Fruit fly (Drosophila melanogaster) whole organism, embryonic: ENCODE results near the gene tbc.
A peak's percentile ranks its signal among the peaks of the same experiment; 100 is the strongest.

Experiments
- ATbp ChIP-seq: fragments of 200-800 bp; sonication (Bioruptor generic); optimal IDR thresholded peaks from 2 replicates; lab custom pipeline; 2017; ENCODE audit warnings: missing biosample characterization, mild to moderate bottlenecking, missing genetic modification characterization, missing genetic modification reagents
- Awh ChIP-seq: fragments of 200-800 bp; sonication (Bioruptor generic); IDR thresholded peaks from 2 replicates; pipeline ENCODE4, ENCODE4 v1.3.6; 2022; ENCODE audit warnings: missing biosample characterization, missing genetic modification characterization
- CG10431 ChIP-seq: fragments of 200-800 bp; sonication (Bioruptor generic); optimal IDR thresholded peaks from 3 replicates; lab custom pipeline; 2018; ENCODE audit warnings: missing biosample characterization, mild to moderate bottlenecking, missing genetic modification characterization
- CG10979 ChIP-seq: fragments of 200-800 bp; sonication (Bioruptor generic); optimal IDR thresholded peaks from 2 replicates; lab custom pipeline; 2018; ENCODE audit warnings: missing biosample characterization, mild to moderate bottlenecking, missing genetic modification characterization, moderate library complexity
- CG12236 ChIP-seq: fragments of 200-800 bp; sonication (Bioruptor generic); optimal IDR thresholded peaks from 2 replicates; lab custom pipeline; 2016; ENCODE audit warnings: missing biosample characterization, missing genetic modification characterization
- CG12299 ChIP-seq: fragments of 200-800 bp; sonication (Bioruptor generic); optimal IDR thresholded peaks from 2 replicates; lab custom pipeline; 2018; ENCODE audit warnings: missing biosample characterization, mild to moderate bottlenecking, missing genetic modification characterization
- CG13296 ChIP-seq: fragments of 200-800 bp; sonication (Bioruptor generic); optimal IDR thresholded peaks from 3 replicates; lab custom pipeline; 2018; ENCODE audit warnings: missing biosample characterization, mild to moderate bottlenecking, missing genetic modification characterization
- CG15011 ChIP-seq: fragments of 200-800 bp; sonication (Bioruptor generic); optimal IDR thresholded peaks from 3 replicates; lab custom pipeline; 2018; ENCODE audit warnings: missing biosample characterization, mild to moderate bottlenecking, missing genetic modification characterization
- CG17328 ChIP-seq: fragments of 200-800 bp; sonication (Bioruptor generic); IDR thresholded peaks from 2 replicates; pipeline ENCODE4 v1.3.6; 2022; ENCODE audit warnings: missing biosample characterization, missing genetic modification characterization
- CG18011 ChIP-seq: fragments of 200-800 bp; sonication (Bioruptor generic); optimal IDR thresholded peaks from 2 replicates; lab custom pipeline; 2017; ENCODE audit warnings: missing biosample characterization, missing genetic modification characterization, mild to moderate bottlenecking, moderate library complexity, missing genotype
- CG1832 ChIP-seq: fragments of 200-800 bp; sonication (Bioruptor generic); optimal IDR thresholded peaks from 2 replicates; lab custom pipeline; 2017; ENCODE audit warnings: missing biosample characterization, mild to moderate bottlenecking, missing genetic modification characterization, inconsistent platforms
- CG18764 ChIP-seq: fragments of 200-800 bp; sonication (Bioruptor generic); optimal IDR thresholded peaks from 3 replicates; lab custom pipeline; 2016; ENCODE audit warnings: missing biosample characterization, missing genetic modification characterization
- CG32772 ChIP-seq: fragments of 200-800 bp; sonication (Bioruptor generic); IDR thresholded peaks from 2 replicates; pipeline ENCODE4 v1.3.6; 2022; ENCODE audit warnings: missing biosample characterization, missing genetic modification characterization
- CG3995 ChIP-seq: fragments of 200-800 bp; sonication (Bioruptor generic); optimal IDR thresholded peaks from 3 replicates; lab custom pipeline; 2016; ENCODE audit warnings: missing biosample characterization, missing genetic modification characterization
- CG6654 ChIP-seq: fragments of 200-800 bp; sonication (Bioruptor generic); optimal IDR thresholded peaks from 2 replicates; lab custom pipeline; 2017; ENCODE audit warnings: missing biosample characterization, mild to moderate bottlenecking, missing genetic modification characterization
- CG6791 ChIP-seq: fragments of 200-800 bp; sonication (Bioruptor generic); IDR thresholded peaks from 3 replicates; pipeline ENCODE4 v1.3.6; 2022; ENCODE audit warnings: missing biosample characterization, missing genetic modification characterization; ENCODE audit not compliant: partially characterized antibody
- CG6813 ChIP-seq: fragments of 200-800 bp; sonication (Bioruptor generic); optimal IDR thresholded peaks from 2 replicates; lab custom pipeline; 2017; ENCODE audit warnings: missing biosample characterization, missing genetic modification characterization, mild to moderate bottlenecking, moderate library complexity, missing genetic modification reagents
- CG9817 ChIP-seq: fragments of 200-800 bp; sonication (Bioruptor generic); optimal IDR thresholded peaks from 2 replicates; lab custom pipeline; 2018; ENCODE audit warnings: missing biosample characterization, mild to moderate bottlenecking, missing genetic modification characterization, moderate library complexity
- CTCF ChIP-seq: fragments of 200-800 bp; sonication (Bioruptor generic); optimal IDR thresholded peaks from 2 replicates; lab custom pipeline; 2017; ENCODE audit warnings: missing biosample characterization, mild to moderate bottlenecking, missing genetic modification characterization, moderate library complexity
- Gsc ChIP-seq: fragments of 200-800 bp; sonication (Bioruptor generic); IDR thresholded peaks from 2 replicates; pipeline ENCODE4 v1.3.6; 2022; ENCODE audit warnings: missing biosample characterization, missing genetic modification characterization
- HLH3B ChIP-seq: fragments of 200-800 bp; sonication (Bioruptor generic); IDR thresholded peaks from 2 replicates; pipeline ENCODE4 v1.3.6; 2022; ENCODE audit warnings: missing biosample characterization, missing genetic modification characterization
- HmgZ ChIP-seq: fragments of 200-800 bp; sonication (Bioruptor generic); optimal IDR thresholded peaks from 2 replicates; lab custom pipeline; 2018; ENCODE audit warnings: missing biosample characterization, mild to moderate bottlenecking, missing genetic modification characterization
- Mad ChIP-seq: fragments of 200-800 bp; sonication (Bioruptor generic); optimal IDR thresholded peaks from 2 replicates; lab custom pipeline; 2016; ENCODE audit warnings: missing biosample characterization, missing genetic modification characterization
- Max ChIP-seq: fragments of 200-800 bp; sonication (Bioruptor generic); optimal IDR thresholded peaks from 2 replicates; lab custom pipeline; 2016; ENCODE audit warnings: missing biosample characterization, mild to moderate bottlenecking, missing genetic modification characterization
- Mes4 ChIP-seq: fragments of 200-800 bp; sonication (Bioruptor generic); optimal IDR thresholded peaks from 2 replicates; lab custom pipeline; 2016; ENCODE audit warnings: missing biosample characterization, missing genetic modification characterization
- Pdp1 ChIP-seq, 2 experiments: fragments of 200-800 bp; sonication (Bioruptor generic); optimal IDR thresholded peaks; 3 replicates each; lab custom pipeline; 2016; ENCODE audit warnings: missing biosample characterization in 2 of 2, missing genetic modification characterization in 2 of 2, mild to moderate bottlenecking in 1 of 2, moderate library complexity in 1 of 2
- Ptx1 ChIP-seq: fragments of 200-800 bp; sonication (Bioruptor generic); IDR thresholded peaks from 2 replicates; pipeline ENCODE4 v1.3.6; 2022; ENCODE audit warnings: missing biosample characterization, missing genetic modification characterization
- Rfx ChIP-seq: fragments of 200-800 bp; sonication (Bioruptor generic); IDR thresholded peaks from 2 replicates; pipeline ENCODE4 v1.3.6; 2022; ENCODE audit warnings: missing biosample characterization, missing genetic modification characterization
- Sin3A ChIP-seq: fragments of >200 bp; optimal IDR thresholded peaks from 2 replicates; lab custom pipeline; 2018
- Trl ChIP-seq, 3 experiments: fragments of >200 bp in 2 of 3; fragments of 200-800 bp in 1 of 3; sonication (Bioruptor generic) in 1 of 3; optimal IDR thresholded peaks; 2 replicates in 1 of 3; 3 replicates in 2 of 3; lab custom pipeline; 2016 to 2017; ENCODE audit warnings: missing biosample characterization in 1 of 3, missing genetic modification characterization in 1 of 3
- ase ChIP-seq: fragments of 200-800 bp; sonication (Bioruptor generic); IDR thresholded peaks from 3 replicates; pipeline ENCODE4 v1.3.6; 2022; ENCODE audit warnings: missing biosample characterization, missing genetic modification characterization
- chinmo ChIP-seq: fragments of 200-800 bp; sonication (Bioruptor generic); IDR thresholded peaks from 4 replicates; pipeline ENCODE4 v1.3.6; 2022; ENCODE audit warnings: missing biosample characterization, missing genetic modification characterization; ENCODE audit not compliant: partially characterized antibody
- crp ChIP-seq, 2 experiments: fragments of 200-800 bp; sonication (Bioruptor generic); optimal IDR thresholded peaks; 2 replicates in 1 of 2; 3 replicates in 1 of 2; lab custom pipeline; 2017; ENCODE audit warnings: missing biosample characterization in 2 of 2, missing genetic modification characterization in 2 of 2, mild to moderate bottlenecking in 1 of 2, moderate library complexity in 1 of 2
- ewg ChIP-seq: fragments of 200-800 bp; sonication (Bioruptor generic); optimal IDR thresholded peaks from 3 replicates; lab custom pipeline; 2017; ENCODE audit warnings: mild to moderate bottlenecking, missing biosample characterization, missing genetic modification reagents, missing genetic modification characterization
- fd96Cb ChIP-seq: fragments of 200-800 bp; sonication (Bioruptor generic); optimal IDR thresholded peaks from 2 replicates; lab custom pipeline; 2018; ENCODE audit warnings: missing biosample characterization, mild to moderate bottlenecking, missing genetic modification characterization, moderate library complexity
- lola ChIP-seq, 3 experiments: fragments of >200 bp in 2 of 3; fragments of 200-800 bp in 1 of 3; sonication (Bioruptor generic) in 1 of 3; optimal IDR thresholded peaks; 2 replicates each; lab custom pipeline; 2017 to 2019; ENCODE audit warnings: missing biosample characterization in 3 of 3, missing genetic modification characterization in 3 of 3, mild to moderate bottlenecking in 1 of 3, moderate library complexity in 1 of 3
- lov ChIP-seq, 2 experiments: fragments of 200-800 bp in 1 of 2; fragments of >200 bp in 1 of 2; sonication (Bioruptor generic) in 1 of 2; IDR thresholded peaks in 1 of 2; optimal IDR thresholded peaks in 1 of 2; 2 replicates in 1 of 2; 3 replicates in 1 of 2; pipeline versions ENCODE4 v1.3.6 to Lab custom; 2017 to 2022; ENCODE audit warnings: missing biosample characterization in 1 of 2, missing genetic modification characterization in 1 of 2
- mam ChIP-seq: fragments of 200-800 bp; sonication (Bioruptor generic); optimal IDR thresholded peaks from 3 replicates; lab custom pipeline; 2016; ENCODE audit warnings: missing biosample characterization, missing genetic modification characterization
- nom ChIP-seq: fragments of 200-800 bp; sonication (Bioruptor generic); optimal IDR thresholded peaks from 2 replicates; lab custom pipeline; 2017; ENCODE audit warnings: missing biosample characterization, missing genetic modification characterization, mild to moderate bottlenecking, moderate library complexity, missing genetic modification reagents
- p53 ChIP-seq: fragments of 200-800 bp; sonication (Bioruptor generic); optimal IDR thresholded peaks from 2 replicates; lab custom pipeline; 2016; ENCODE audit warnings: missing biosample characterization, missing genetic modification characterization
- salm ChIP-seq: fragments of 200-800 bp; sonication (Bioruptor generic); optimal IDR thresholded peaks from 2 replicates; lab custom pipeline; 2018; ENCODE audit warnings: missing biosample characterization, mild to moderate bottlenecking, missing genetic modification characterization
- sc ChIP-seq, 3 experiments: fragments of >200 bp in 2 of 3; fragments of 200-800 bp in 1 of 3; sonication (Bioruptor generic) in 1 of 3; optimal IDR thresholded peaks; 2 replicates in 2 of 3; 3 replicates in 1 of 3; lab custom pipeline; 2017; ENCODE audit warnings: mild to moderate bottlenecking in 1 of 3, missing biosample characterization in 1 of 3, missing genetic modification characterization in 1 of 3, missing genetic modification reagents in 1 of 3
- sens-2 ChIP-seq: fragments of 200-800 bp; sonication (Bioruptor generic); IDR thresholded peaks from 2 replicates; pipeline ENCODE4 v1.3.6; 2022; ENCODE audit warnings: missing biosample characterization, missing genetic modification characterization
- sqz ChIP-seq: fragments of 200-800 bp; sonication (Bioruptor generic); optimal IDR thresholded peaks from 3 replicates; lab custom pipeline; 2018; ENCODE audit warnings: missing biosample characterization, mild to moderate bottlenecking, missing genetic modification characterization
- sr ChIP-seq: fragments of 200-800 bp; sonication (Bioruptor generic); IDR thresholded peaks from 3 replicates; pipeline ENCODE4 v1.3.6; 2022; ENCODE audit warnings: missing biosample characterization, missing genetic modification characterization
- zen ChIP-seq: fragments of 200-800 bp; sonication (Bioruptor generic); optimal IDR thresholded peaks from 3 replicates; lab custom pipeline; 2018; ENCODE audit warnings: missing biosample characterization, mild to moderate bottlenecking, missing genetic modification characterization, moderate library complexity
- zfh1 ChIP-seq: fragments of 200-800 bp; sonication (Bioruptor generic); IDR thresholded peaks from 3 replicates; pipeline ENCODE4 v1.3.6; 2022; ENCODE audit warnings: missing biosample characterization, missing genetic modification characterization
- zfh2 ChIP-seq: fragments of 200-800 bp; sonication (Bioruptor generic); optimal IDR thresholded peaks from 2 replicates; lab custom pipeline; 2016; ENCODE audit warnings: missing biosample characterization, missing genetic modification characterization

The tbc gene

DNA sequence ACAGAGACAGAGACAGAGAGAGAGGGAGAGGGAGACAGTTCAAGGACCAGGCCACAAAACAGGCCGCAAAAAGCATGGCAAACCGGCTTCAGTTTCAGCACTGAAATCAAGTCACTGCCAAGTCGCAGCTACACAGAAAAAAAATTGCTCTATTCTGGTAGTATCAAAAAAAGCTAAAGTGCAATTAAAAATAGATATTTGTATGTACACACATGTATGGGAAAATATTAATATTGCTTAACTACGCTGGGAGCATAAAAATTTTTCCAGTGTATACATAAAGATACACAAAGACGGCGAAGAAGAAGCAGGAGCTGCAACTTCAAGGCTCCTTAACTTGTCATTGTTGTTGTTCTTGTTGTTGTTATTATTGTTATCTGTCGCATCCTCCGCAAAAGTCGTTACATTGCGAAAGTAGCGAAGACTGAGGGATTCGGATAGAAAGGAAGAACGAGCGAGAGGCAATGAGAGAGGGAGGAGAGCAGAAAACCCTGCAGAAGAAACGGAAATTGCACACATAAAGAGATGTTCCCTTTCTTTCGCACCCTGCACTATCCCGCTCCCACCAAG, 52.0 kb downstream of the tbc start (continued):
- TF ChIP-seq sens-2 (GFP tag; lab: Robert Waterston, UW), result 0 out of 2 replicates have a peak, but pooled peaks have one; percentile 14
- no peak for TF ChIP-seq CG6791
- no peak for TF ChIP-seq zfh2 (GFP tag; lab: Kevin White, UChicago)
- no peak for TF ChIP-seq ase (GFP tag; lab: Robert Waterston, UW)
- peak; percentile 76 for TF ChIP-seq nom (GFP tag; lab: Kevin White, UChicago)
- no peak for TF ChIP-seq Awh (GFP tag; lab: Robert Waterston, UW)
- peak; percentile 29 for TF ChIP-seq ewg
- no peak for TF ChIP-seq CG15011 (GFP tag; lab: Kevin White, UChicago)
- TF ChIP-seq CG1832 (GFP tag; lab: Kevin White, UChicago), result peak; percentile 16
- peak; percentile 4 for TF ChIP-seq Mes4
- no peak for TF ChIP-seq CG10979
- no peak for TF ChIP-seq Sin3A (lab: Kevin White, UChicago)
- TF ChIP-seq lov (optimal IDR thresholded peaks at IDR 0.05; lab: Kevin White, UChicago), result no peak
- TF ChIP-seq lov (GFP tag; IDR thresholded peaks at IDR 0.05; lab: Robert Waterston, UW), result 0 out of 3 replicates have a peak, but pooled peaks have one; percentile 14
- TF ChIP-seq Max (GFP tag; lab: Kevin White, UChicago), result no peak
- TF ChIP-seq CTCF (GFP tag; lab: Kevin White, UChicago), result no peak
- TF ChIP-seq chinmo, result no peak
- no peak for TF ChIP-seq CG12299 (tag; lab: Kevin White, UChicago)
- no peak for TF ChIP-seq p53 (GFP tag; lab: Kevin White, UChicago)
- no peak for TF ChIP-seq Gsc (GFP tag; lab: Robert Waterston, UW)
- peak; percentile 5 to 25 for TF ChIP-seq Pdp1 (GFP tag; optimal IDR thresholded peaks at IDR 0.05; lab: Kevin White, UChicago)
- no peak for TF ChIP-seq CG10431
- peak; percentile 54 for TF ChIP-seq Ptx1 (GFP tag; lab: Robert Waterston, UW)
- TF ChIP-seq CG3995, result no peak
- peak; percentile 30; the same call in 1 of the 2 replicates for TF ChIP-seq CG32772 (GFP tag; lab: Robert Waterston, UW)
- TF ChIP-seq HLH3B (GFP tag; lab: Robert Waterston, UW), result peak; percentile 6; the same call in 1 of the 2 replicates
- TF ChIP-seq ATbp (GFP tag; lab: Kevin White, UChicago), result peak; percentile 32
- no peak for TF ChIP-seq zen (tag; lab: Kevin White, UChicago)
- TF ChIP-seq CG18764, result no peak
- no peak for TF ChIP-seq Trl (optimal IDR thresholded peaks at IDR 0.05; lab: Kevin White, UChicago)
- peak; percentile 39 for TF ChIP-seq Trl (GFP tag; optimal IDR thresholded peaks at IDR 0.05; lab: Kevin White, UChicago)
- 0 out of 3 replicates have a peak, but pooled peaks have one; percentile 8 for TF ChIP-seq zfh1 (GFP tag; lab: Robert Waterston, UW)
- no peak for TF ChIP-seq CG6654
- no peak for TF ChIP-seq sc (optimal IDR thresholded peaks at IDR 0.05; lab: Kevin White, UChicago)
- TF ChIP-seq sc (GFP tag; optimal IDR thresholded peaks at IDR 0.05; lab: Kevin White, UChicago), result no peak
- no peak for TF ChIP-seq CG6813 (GFP tag; lab: Kevin White, UChicago)
- 0 out of 2 replicates have a peak, but pooled peaks have one; percentile 55 for TF ChIP-seq CG17328 (GFP tag; lab: Robert Waterston, UW)
- no peak for TF ChIP-seq lola (GFP tag; optimal IDR thresholded peaks at IDR 0.05; lab: Kevin White, UChicago)
- no peak for TF ChIP-seq CG13296 (GFP tag; lab: Kevin White, UChicago)
- no peak for TF ChIP-seq CG18011 (GFP tag; lab: Kevin White, UChicago)
- no peak for TF ChIP-seq fd96Cb
- TF ChIP-seq Rfx (GFP tag; lab: Robert Waterston, UW), result peak; percentile 25; the same call in 1 of the 2 replicates
- TF ChIP-seq mam (GFP tag; lab: Kevin White, UChicago), result peak; percentile 33
- TF ChIP-seq Mad (GFP tag; lab: Kevin White, UChicago), result no peak
- TF ChIP-seq sr (GFP tag; lab: Robert Waterston, UW), result no peak
- TF ChIP-seq sqz, result no peak
- TF ChIP-seq crp (GFP tag; optimal IDR thresholded peaks at IDR 0.05; lab: Kevin White, UChicago), result no peak
- TF ChIP-seq CG12236 (GFP tag; lab: Kevin White, UChicago), result no peak
- TF ChIP-seq HmgZ (tag; lab: Kevin White, UChicago), result no peak
- TF ChIP-seq salm (tag; lab: Kevin White, UChicago), result no peak
- peak; percentile 12 for TF ChIP-seq CG9817 (tag; lab: Kevin White, UChicago)
